Worm (Caenorhabditis elegans) whole organism, L4 larva: ENCODE data around the gene garr-1.

Experiments
- F10B5.3 ChIP-seq: sonication (generic microtip); optimal IDR thresholded peaks from 2 replicates; lab custom pipeline; 2016; ENCODE audit warnings: mild to moderate bottlenecking, missing genetic modification characterization, missing compliant biosample characterization
- F26F4.8 ChIP-seq: fragments of 200-800 bp; sonication (Bioruptor generic); conservative IDR thresholded peaks from 2 replicates; pipeline ENCODE4 v1.3.6; 2022; ENCODE audit warnings: missing genetic modification characterization, missing compliant biosample characterization
- F37D6.2 ChIP-seq: sonication (generic microtip); optimal IDR thresholded peaks from 2 replicates; lab custom pipeline; 2016; ENCODE audit warnings: mild to moderate bottlenecking, missing genetic modification characterization, missing compliant biosample characterization
- F49E8.2 ChIP-seq: sonication (generic microtip); optimal IDR thresholded peaks from 2 replicates; lab custom pipeline; 2016; ENCODE audit warnings: missing compliant biosample characterization, mild to moderate bottlenecking, missing genetic modification characterization, borderline replicate concordance
- T20F7.1 ChIP-seq: fragments of 200-800 bp; sonication (Bioruptor generic); optimal IDR thresholded peaks from 2 replicates; lab custom pipeline; 2018; ENCODE audit warnings: mild to moderate bottlenecking, missing genetic modification characterization, missing compliant biosample characterization
- Y105C5A.15 ChIP-seq: fragments of 200-800 bp; sonication (Bioruptor generic); IDR thresholded peaks from 2 replicates; pipeline ENCODE4 v1.3.6; 2022; ENCODE audit warnings: missing genetic modification characterization, missing compliant biosample characterization
- Y48G9A.11 ChIP-seq: fragments of 200-800 bp; sonication (Bioruptor generic); IDR thresholded peaks from 2 replicates; pipeline ENCODE4 v1.3.6; 2022; ENCODE audit warnings: missing genetic modification reagents, missing genetic modification characterization, missing compliant biosample characterization
- Y5F2A.4 ChIP-seq: fragments of 200-800 bp; sonication (Bioruptor generic); optimal IDR thresholded peaks from 2 replicates; lab custom pipeline; 2018; ENCODE audit warnings: mild to moderate bottlenecking, missing genetic modification characterization, missing compliant biosample characterization
- Y75B8A.6 ChIP-seq: fragments of 200-800 bp; sonication (Bioruptor generic); IDR thresholded peaks from 2 replicates; pipeline ENCODE4 v1.3.6; 2022; ENCODE audit warnings: missing genetic modification reagents, missing genetic modification characterization, missing compliant biosample characterization
- ZK546.5 ChIP-seq, 2 experiments: sonication (generic microtip); optimal IDR thresholded peaks; 2 replicates each; lab custom pipeline; 2017; ENCODE audit warnings: missing biosample characterization in 2 of 2, missing genetic modification characterization in 2 of 2
- aha-1 ChIP-seq: fragments of 150-350 bp; peaks from one replicate; lab custom pipeline; 2014; ENCODE audit warnings: missing biosample characterization, missing genetic modification characterization
- aly-2 ChIP-seq: sonication (generic microtip); optimal IDR thresholded peaks from 2 replicates; lab custom pipeline; 2018; ENCODE audit warnings: missing biosample characterization, missing genetic modification characterization
- ama-1 ChIP-seq: fragments of 150-350 bp; optimal IDR thresholded peaks from 2 replicates; lab custom pipeline; 2014; ENCODE audit warnings: inconsistent platforms, mixed read lengths
- arid-1 ChIP-seq: fragments of 200-800 bp; sonication (Bioruptor generic); conservative IDR thresholded peaks from 2 replicates; pipeline ENCODE4 v1.3.6; 2022; ENCODE audit warnings: missing genetic modification reagents, missing genetic modification characterization, missing compliant biosample characterization
- attf-4 ChIP-seq: sonication (generic microtip); optimal IDR thresholded peaks from 3 replicates; lab custom pipeline; 2017; ENCODE audit warnings: missing biosample characterization, missing genetic modification characterization
- cey-2 ChIP-seq: sonication (generic microtip); optimal IDR thresholded peaks from 3 replicates; lab custom pipeline; 2017; ENCODE audit warnings: missing genetic modification characterization, mild to moderate bottlenecking, missing compliant biosample characterization, antibody characterized with exemption, borderline replicate concordance; ENCODE audit not compliant: insufficient read depth
- daf-16 ChIP-seq, 3 experiments: sonication (generic microtip); optimal IDR thresholded peaks; 2 replicates each; lab custom pipeline; 2016 to 2017; ENCODE audit warnings: missing genetic modification characterization in 3 of 3, missing genetic modification reagents in 3 of 3, mild to moderate bottlenecking in 2 of 3, missing compliant biosample characterization in 2 of 3, missing biosample characterization in 1 of 3, moderate library complexity in 1 of 3
- dmd-9 ChIP-seq: fragments of 200-800 bp; sonication (Bioruptor generic); IDR thresholded peaks from 2 replicates; pipeline ENCODE4 v1.3.6; 2022; ENCODE audit warnings: missing genetic modification reagents, missing genetic modification characterization, missing compliant biosample characterization
- dpl-1 ChIP-seq: fragments of 150-350 bp; optimal IDR thresholded peaks from 2 replicates; lab custom pipeline; 2014; ENCODE audit warnings: missing biosample characterization, missing genetic modification reagents, missing genetic modification characterization
- dve-1 ChIP-seq: sonication (generic microtip); optimal IDR thresholded peaks from 2 replicates; lab custom pipeline; 2017; ENCODE audit warnings: antibody characterized with exemption, mild to moderate bottlenecking, missing genetic modification characterization, missing compliant biosample characterization; ENCODE audit not compliant: insufficient read depth
- egl-27 ChIP-seq: sonication (generic microtip); optimal IDR thresholded peaks from 3 replicates; lab custom pipeline; 2017; ENCODE audit warnings: missing biosample characterization, missing genetic modification reagents, missing genetic modification characterization
- egl-43 ChIP-seq: fragments of 200-800 bp; sonication (Bioruptor generic); IDR thresholded peaks from 2 replicates; pipeline ENCODE4 v1.3.6; 2022; ENCODE audit warnings: missing genetic modification reagents, missing genetic modification characterization, missing compliant biosample characterization
- fos-1 ChIP-seq: fragments of 150-350 bp; optimal IDR thresholded peaks from 2 replicates; lab custom pipeline; 2014; ENCODE audit warnings: missing biosample characterization, missing genetic modification characterization
- lin-13 ChIP-seq: fragments of 150-350 bp; optimal IDR thresholded peaks from 2 replicates; lab custom pipeline; 2014; ENCODE audit warnings: missing biosample characterization, missing genetic modification reagents, missing genetic modification characterization
- lin-38 ChIP-seq: fragments of 200-800 bp; sonication (Bioruptor generic); IDR thresholded peaks from 2 replicates; pipeline ENCODE4 v1.3.6; 2022; ENCODE audit warnings: missing genetic modification reagents, missing genetic modification characterization, missing compliant biosample characterization
- lsy-2 ChIP-seq, 2 experiments: fragments of 150-350 bp in 1 of 2; sonication (generic microtip) in 1 of 2; optimal IDR thresholded peaks; 2 replicates each; lab custom pipeline; 2014 to 2017; ENCODE audit warnings: missing biosample characterization in 2 of 2, missing genetic modification characterization in 2 of 2
- madf-5 ChIP-seq, 2 experiments: fragments of 200-800 bp; sonication (Bioruptor generic); IDR thresholded peaks; 2 replicates each; pipeline ENCODE4 v1.3.6; 2022; ENCODE audit warnings: missing compliant biosample characterization in 2 of 2, missing genetic modification characterization in 2 of 2
- mep-1 ChIP-seq: fragments of 150-350 bp; sonication (generic microtip); optimal IDR thresholded peaks from 3 replicates; lab custom pipeline; 2014; ENCODE audit warnings: missing biosample characterization, missing genetic modification characterization
- mes-2 ChIP-seq: sonication (generic microtip); optimal IDR thresholded peaks from 2 replicates; lab custom pipeline; 2016; ENCODE audit warnings: missing genotype, mild to moderate bottlenecking, missing genetic modification characterization, missing compliant biosample characterization; ENCODE audit not compliant: poor library complexity, severe bottlenecking
- mxl-2 ChIP-seq: fragments of 200-800 bp; sonication (Bioruptor generic); conservative IDR thresholded peaks from 2 replicates; pipeline ENCODE4 v1.3.6; 2022; ENCODE audit warnings: missing genetic modification reagents, missing genetic modification characterization, missing compliant biosample characterization
- nhr-102 ChIP-seq: sonication (generic microtip); optimal IDR thresholded peaks from 2 replicates; lab custom pipeline; 2016; ENCODE audit warnings: mild to moderate bottlenecking, missing genetic modification characterization, moderate library complexity, missing compliant biosample characterization
- nhr-28 ChIP-seq: fragments of 150-350 bp; optimal IDR thresholded peaks from 2 replicates; lab custom pipeline; 2014; ENCODE audit warnings: missing biosample characterization, missing genetic modification characterization
- pha-4 ChIP-seq, 2 experiments: fragments of 150-350 bp in 1 of 2; fragments of 200-800 bp in 1 of 2; sonication (Bioruptor generic) in 1 of 2; IDR thresholded peaks in 1 of 2; optimal IDR thresholded peaks in 1 of 2; 2 replicates each; pipeline versions ENCODE4 v1.3.6 to Lab custom; 2014 to 2022; ENCODE audit warnings: missing genetic modification characterization in 2 of 2, missing genetic modification reagents in 2 of 2, missing biosample characterization in 1 of 2, missing compliant biosample characterization in 1 of 2
- set-16 ChIP-seq: fragments of 200-800 bp; sonication (Bioruptor generic); IDR thresholded peaks from 2 replicates; pipeline ENCODE4 v1.3.6; 2022; ENCODE audit warnings: missing genetic modification reagents, missing genetic modification characterization, missing compliant biosample characterization
- spr-3 ChIP-seq: fragments of 200-800 bp; sonication (Bioruptor generic); optimal IDR thresholded peaks from 2 replicates; lab custom pipeline; 2018; ENCODE audit warnings: mild to moderate bottlenecking, missing genetic modification characterization, missing compliant biosample characterization
- tag-97 ChIP-seq: fragments of 200-800 bp; sonication (Bioruptor generic); IDR thresholded peaks from 2 replicates; pipeline ENCODE4 v1.3.6; 2022; ENCODE audit warnings: missing genetic modification characterization, missing compliant biosample characterization
- unc-130 ChIP-seq: sonication (generic microtip); optimal IDR thresholded peaks from 2 replicates; lab custom pipeline; 2016; ENCODE audit warnings: missing genetic modification reagents, missing genetic modification characterization, missing compliant biosample characterization
- unc-39 ChIP-seq: sonication (generic microtip); optimal IDR thresholded peaks from 2 replicates; lab custom pipeline; 2017; ENCODE audit warnings: missing biosample characterization, missing genetic modification characterization
- zag-1 ChIP-seq: fragments of 150-350 bp; optimal IDR thresholded peaks from 2 replicates; lab custom pipeline; 2014; ENCODE audit warnings: missing biosample characterization, missing genetic modification characterization
- zfp-3 ChIP-seq: fragments of 200-800 bp; sonication (Bioruptor generic); conservative IDR thresholded peaks from 2 replicates; pipeline ENCODE4 v1.3.6; 2022; ENCODE audit warnings: missing genetic modification reagents, missing genetic modification characterization, missing compliant biosample characterization

garr-1 gene

DNA sequence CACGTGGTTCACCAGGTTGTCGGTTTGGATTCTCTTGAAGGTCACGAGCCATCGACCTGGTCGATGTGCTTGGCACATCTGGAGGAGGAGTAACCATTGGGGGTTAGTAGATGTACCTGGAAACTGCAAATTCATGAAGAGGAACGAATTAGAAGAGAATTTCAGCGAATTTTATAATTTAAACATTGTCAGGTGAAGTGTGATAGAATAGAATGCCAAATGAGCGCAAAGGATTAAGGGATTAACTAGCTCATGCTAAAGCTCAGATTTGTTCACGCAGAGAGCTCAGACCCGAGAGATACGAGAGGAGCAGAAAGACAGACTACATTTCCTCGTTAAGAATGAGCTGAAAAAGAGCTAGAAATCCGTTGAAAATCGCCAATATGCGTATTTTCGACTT lies 916 bp upstream of the garr-1 start, which contains the start of gene daf-18 (continued):
- no peak for TF ChIP-seq F37D6.2 (tag; lab: Kevin White, UChicago)

DNA sequence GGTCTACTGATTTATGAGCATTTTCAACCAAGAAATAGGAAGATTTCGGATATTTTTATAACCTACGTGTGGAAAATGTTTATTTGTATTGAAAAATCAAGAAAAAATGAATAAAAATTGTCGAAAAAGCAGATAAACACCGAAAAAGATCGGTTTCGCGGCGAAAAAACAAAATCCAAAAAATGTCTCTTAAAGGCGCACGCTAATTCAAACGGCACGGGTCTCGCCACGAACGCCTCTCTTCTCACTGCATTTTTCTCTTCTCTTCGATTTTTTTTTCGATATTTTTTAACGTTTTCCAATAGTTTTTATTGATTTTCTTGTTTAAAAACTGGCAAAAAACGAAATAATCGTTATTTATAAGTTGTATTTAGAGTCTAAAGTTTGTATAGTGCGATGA lies 422 bp upstream of the garr-1 start:
- TF ChIP-seq nhr-28 (tag; lab: Kevin White, UChicago) (no peak), dve-1 (tag; lab: Kevin White, UChicago) (peak; percentile 1), aha-1 (tag; lab: Kevin White, UChicago) (peak; percentile 64), mep-1 (tag; lab: Kevin White, UChicago) (peak; percentile 55), dpl-1 (GFP tag; lab: Kevin White, UChicago) (peak; percentile 67), mxl-2 (GFP tag; lab: Robert Waterston, UW) (no peak), ama-1 (lab: Kevin White, UChicago) (peak; percentile 25), unc-130 (GFP tag; lab: Kevin White, UChicago) (peak; percentile 5), lin-13 (GFP tag; lab: Kevin White, UChicago) (peak; percentile 38), lsy-2 (tag; optimal IDR thresholded peaks at IDR 0.05; lab: Kevin White, UChicago) (peak in 1 of 2 experiments; percentile 75), unc-39 (tag; lab: Kevin White, UChicago) (no peak), lin-38 (GFP tag; lab: Robert Waterston, UW) (peak; percentile 54), cey-2 (tag; lab: Kevin White, UChicago) (no peak), mes-2 (tag; lab: Kevin White, UChicago) (peak; percentile 71)

- TF ChIP-seq set-16 (GFP tag; lab: Robert Waterston, UW) (peak; percentile 96), dmd-9 (GFP tag; lab: Robert Waterston, UW) (0 out of 2 replicates have a peak, but pooled peaks have one; percentile 15), ZK546.5 (tag; optimal IDR thresholded peaks at IDR 0.05; lab: Kevin White, UChicago) (no peak), fos-1 (tag; lab: Kevin White, UChicago) (no peak), dve-1 (tag; lab: Kevin White, UChicago) (no peak), madf-5 (GFP tag; IDR thresholded peaks at IDR 0.05; lab: Robert Waterston, UW) (0 out of 4 replicates have a peak, but pooled peaks of 1 of the 2 experiments have one; percentile 33), attf-4 (no peak), aha-1 (tag; lab: Kevin White, UChicago) (peak; percentile 21), egl-43 (peak; percentile 54)
- TF ChIP-seq, all 104 proteins: peak for 5
Observed at ce11 chrIV:426597-426996, 629 bp downstream of the garr-1 start.

DNA sequence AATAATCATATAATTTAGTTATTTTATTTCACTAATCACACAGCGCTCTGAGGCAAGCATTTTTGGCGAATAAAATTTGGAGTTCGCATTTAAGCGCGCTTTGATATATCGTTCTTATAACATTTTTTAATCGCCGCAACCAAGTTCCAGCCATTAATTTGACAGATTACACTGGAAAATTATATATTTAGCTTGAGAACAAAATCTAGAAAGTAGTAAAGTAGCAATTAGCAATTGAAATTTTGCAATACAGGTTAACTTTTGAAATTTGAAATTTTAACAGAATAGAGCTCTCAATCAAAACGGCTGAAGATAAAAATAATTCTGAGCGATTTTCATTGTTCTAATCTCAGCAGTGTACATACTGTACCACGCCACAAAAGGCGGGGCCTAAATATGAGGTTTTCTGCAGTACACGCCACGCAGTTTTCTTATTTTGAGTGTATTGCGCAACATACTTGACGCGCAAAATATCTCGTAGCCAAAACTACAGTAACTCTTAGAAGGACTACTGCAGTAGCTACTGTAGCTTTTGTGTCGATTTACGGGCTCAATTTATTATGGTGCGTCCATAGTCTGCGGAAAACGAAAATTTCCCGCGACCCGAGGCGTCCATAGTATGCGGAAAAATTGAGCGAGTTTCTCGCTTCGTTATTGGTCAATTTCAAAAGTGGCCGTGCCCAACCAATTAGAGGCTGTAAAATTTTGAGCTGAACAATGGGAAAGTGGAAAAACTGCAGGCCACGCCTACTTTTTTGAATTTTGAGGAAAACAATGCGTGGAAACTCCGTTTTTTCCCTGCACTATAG lies 1.3 kb downstream of the garr-1 start:
- TF ChIP-seq lin-38 (GFP tag; lab: Robert Waterston, UW) (peak; percentile 62), mep-1 (tag; lab: Kevin White, UChicago) (peak; percentile 11), zag-1 (tag; lab: Kevin White, UChicago) (no peak), arid-1 (GFP tag; lab: Robert Waterston, UW) (0 out of 2 replicates have a peak, but pooled peaks have one; percentile 4), tag-97 (GFP tag; lab: Robert Waterston, UW) (no peak), egl-27 (tag; lab: Kevin White, UChicago) (no peak), F26F4.8 (no peak), F49E8.2 (peak; percentile 63), aha-1 (tag; lab: Kevin White, UChicago) (no peak), F10B5.3 (tag; lab: Kevin White, UChicago) (no peak), Y75B8A.6 (GFP tag; lab: Robert Waterston, UW) (0 out of 2 replicates have a peak, but pooled peaks have one; percentile 20), lsy-2 (tag; optimal IDR thresholded peaks at IDR 0.05; lab: Kevin White, UChicago) (peak in 1 of 2 experiments; percentile 10), daf-16 (GFP tag; optimal IDR thresholded peaks at IDR 0.05; lab: Kevin White, UChicago) (no peak), daf-16 (tag; optimal IDR thresholded peaks at IDR 0.05; lab: Kevin White, UChicago) (peak; percentile 23), aly-2 (tag; lab: Kevin White, UChicago) (no peak), spr-3 (GFP tag; lab: Kevin White, UChicago) (no peak), lin-13 (GFP tag; lab: Kevin White, UChicago) (no peak), Y5F2A.4 (GFP tag; lab: Kevin White, UChicago) (no peak), Y105C5A.15 (GFP tag; lab: Robert Waterston, UW) (0 out of 2 replicates have a peak, but pooled peaks have one; percentile 11), T20F7.1 (GFP tag; lab: Kevin White, UChicago) (peak; percentile 13), nhr-102 (tag; lab: Kevin White, UChicago) (no peak), zfp-3 (GFP tag; lab: Robert Waterston, UW) (0 out of 2 replicates have a peak, but pooled peaks have one; percentile 15), pha-4 (GFP tag; IDR thresholded peaks at IDR 0.05; lab: Robert Waterston, UW) (peak; percentile 8; the same call in 1 of the 2 replicates), pha-4 (tag; optimal IDR thresholded peaks at IDR 0.05; lab: Kevin White, UChicago) (no peak), set-16 (GFP tag; lab: Robert Waterston, UW) (no peak), madf-5 (GFP tag; IDR thresholded peaks at IDR 0.05; lab: Robert Waterston, UW) (no peak), Y48G9A.11 (peak; percentile 76)
